Worm (Caenorhabditis elegans) whole organism, L4 larva: ENCODE data around the gene cnd-1.
A peak's percentile ranks its signal among the peaks of the same experiment; 100 is the strongest.

Source experiments
- D1046.2 ChIP-seq: fragments of 200-800 bp; sonication (Bioruptor generic); IDR thresholded peaks from 2 replicates; pipeline ENCODE4 v1.3.6; 2022; ENCODE audit warnings: missing genetic modification characterization, missing compliant biosample characterization
- F10B5.3 ChIP-seq: sonication (generic microtip); optimal IDR thresholded peaks from 2 replicates; lab custom pipeline; 2016; ENCODE audit warnings: mild to moderate bottlenecking, missing genetic modification characterization, missing compliant biosample characterization
- F37D6.2 ChIP-seq: sonication (generic microtip); optimal IDR thresholded peaks from 2 replicates; lab custom pipeline; 2016; ENCODE audit warnings: mild to moderate bottlenecking, missing genetic modification characterization, missing compliant biosample characterization
- T20F7.1 ChIP-seq: fragments of 200-800 bp; sonication (Bioruptor generic); optimal IDR thresholded peaks from 2 replicates; lab custom pipeline; 2018; ENCODE audit warnings: mild to moderate bottlenecking, missing genetic modification characterization, missing compliant biosample characterization
- Y48G9A.11 ChIP-seq: fragments of 200-800 bp; sonication (Bioruptor generic); IDR thresholded peaks from 2 replicates; pipeline ENCODE4 v1.3.6; 2022; ENCODE audit warnings: missing genetic modification reagents, missing genetic modification characterization, missing compliant biosample characterization
- Y5F2A.4 ChIP-seq: fragments of 200-800 bp; sonication (Bioruptor generic); optimal IDR thresholded peaks from 2 replicates; lab custom pipeline; 2018; ENCODE audit warnings: mild to moderate bottlenecking, missing genetic modification characterization, missing compliant biosample characterization
- ZK337.2 ChIP-seq: fragments of 200-800 bp; sonication (Bioruptor generic); IDR thresholded peaks from 2 replicates; pipeline ENCODE4 v1.3.6; 2022; ENCODE audit warnings: missing genetic modification reagents, missing genetic modification characterization, missing compliant biosample characterization
- aly-2 ChIP-seq: sonication (generic microtip); optimal IDR thresholded peaks from 2 replicates; lab custom pipeline; 2018; ENCODE audit warnings: missing biosample characterization, missing genetic modification characterization
- ama-1 ChIP-seq: fragments of 150-350 bp; optimal IDR thresholded peaks from 2 replicates; lab custom pipeline; 2014; ENCODE audit warnings: inconsistent platforms, mixed read lengths
- attf-4 ChIP-seq: sonication (generic microtip); optimal IDR thresholded peaks from 3 replicates; lab custom pipeline; 2017; ENCODE audit warnings: missing biosample characterization, missing genetic modification characterization
- ceh-28 ChIP-seq: fragments of 150-350 bp; optimal IDR thresholded peaks from 2 replicates; lab custom pipeline; 2014; ENCODE audit warnings: missing biosample characterization, missing genetic modification reagents, missing genetic modification characterization
- ces-1 ChIP-seq: fragments of 150-350 bp; sonication (generic microtip); optimal IDR thresholded peaks from 4 replicates; lab custom pipeline; 2014; ENCODE audit warnings: missing biosample characterization, missing genetic modification reagents, missing genetic modification characterization
- daf-12 ChIP-seq: fragments of 150-350 bp; optimal IDR thresholded peaks from 2 replicates; lab custom pipeline; 2014; ENCODE audit warnings: missing biosample characterization, missing genetic modification reagents, missing genetic modification characterization
- daf-19 ChIP-seq: fragments of 200-800 bp; sonication (Bioruptor generic); conservative IDR thresholded peaks from 2 replicates; pipeline ENCODE4 v1.3.6; 2022; ENCODE audit warnings: missing genetic modification characterization, missing compliant biosample characterization
- dmd-8 ChIP-seq: fragments of 200-800 bp; sonication (Bioruptor generic); IDR thresholded peaks from 2 replicates; pipeline ENCODE4 v1.3.6; 2022; ENCODE audit warnings: missing genetic modification characterization, missing compliant biosample characterization
- dmd-9 ChIP-seq: fragments of 200-800 bp; sonication (Bioruptor generic); IDR thresholded peaks from 2 replicates; pipeline ENCODE4 v1.3.6; 2022; ENCODE audit warnings: missing genetic modification reagents, missing genetic modification characterization, missing compliant biosample characterization
- duxl-1 ChIP-seq: sonication (generic microtip); optimal IDR thresholded peaks from 2 replicates; lab custom pipeline; 2016; ENCODE audit warnings: mild to moderate bottlenecking, missing genetic modification characterization, moderate library complexity, missing compliant biosample characterization; ENCODE audit not compliant: poor library complexity
- dve-1 ChIP-seq: sonication (generic microtip); optimal IDR thresholded peaks from 2 replicates; lab custom pipeline; 2017; ENCODE audit warnings: antibody characterized with exemption, mild to moderate bottlenecking, missing genetic modification characterization, missing compliant biosample characterization; ENCODE audit not compliant: insufficient read depth
- hif-1 ChIP-seq, 2 experiments: sonication (generic microtip); optimal IDR thresholded peaks; 2 replicates each; lab custom pipeline; 2016 to 2017; ENCODE audit warnings: missing compliant biosample characterization in 2 of 2, missing genetic modification characterization in 2 of 2, missing genetic modification reagents in 2 of 2, missing genotype in 2 of 2, mild to moderate bottlenecking in 1 of 2
- hlh-11 ChIP-seq: fragments of 200-800 bp; sonication (Bioruptor generic); optimal IDR thresholded peaks from 2 replicates; lab custom pipeline; 2018; ENCODE audit warnings: mild to moderate bottlenecking, missing genetic modification characterization, missing compliant biosample characterization
- hlh-30 ChIP-seq: sonication (generic microtip); optimal IDR thresholded peaks from 2 replicates; lab custom pipeline; 2017; ENCODE audit warnings: antibody characterized with exemption, mild to moderate bottlenecking, missing genetic modification characterization, missing compliant biosample characterization; ENCODE audit not compliant: insufficient read depth
- hmg-1.1 ChIP-seq: fragments of 200-800 bp; sonication (Bioruptor generic); IDR thresholded peaks from 2 replicates; pipeline ENCODE4 v1.3.6; 2022; ENCODE audit warnings: missing genetic modification reagents, missing genetic modification characterization, missing compliant biosample characterization
- jun-1 ChIP-seq: fragments of 150-350 bp; optimal IDR thresholded peaks from 2 replicates; lab custom pipeline; 2014; ENCODE audit warnings: missing biosample characterization, missing genetic modification reagents, missing genetic modification characterization
- lin-13 ChIP-seq: fragments of 150-350 bp; optimal IDR thresholded peaks from 2 replicates; lab custom pipeline; 2014; ENCODE audit warnings: missing biosample characterization, missing genetic modification reagents, missing genetic modification characterization
- lin-38 ChIP-seq: fragments of 200-800 bp; sonication (Bioruptor generic); IDR thresholded peaks from 2 replicates; pipeline ENCODE4 v1.3.6; 2022; ENCODE audit warnings: missing genetic modification reagents, missing genetic modification characterization, missing compliant biosample characterization
- lin-39 ChIP-seq: fragments of 150-350 bp; optimal IDR thresholded peaks from 2 replicates; lab custom pipeline; 2014; ENCODE audit warnings: missing biosample characterization, missing genetic modification reagents, missing genetic modification characterization
- lir-3 ChIP-seq: sonication (generic microtip); optimal IDR thresholded peaks from 2 replicates; lab custom pipeline; 2016; ENCODE audit warnings: mild to moderate bottlenecking, missing genetic modification characterization, missing compliant biosample characterization
- lsy-2 ChIP-seq, 2 experiments: fragments of 150-350 bp in 1 of 2; sonication (generic microtip) in 1 of 2; optimal IDR thresholded peaks; 2 replicates each; lab custom pipeline; 2014 to 2017; ENCODE audit warnings: missing biosample characterization in 2 of 2, missing genetic modification characterization in 2 of 2
- madf-5 ChIP-seq, 2 experiments: fragments of 200-800 bp; sonication (Bioruptor generic); IDR thresholded peaks; 2 replicates each; pipeline ENCODE4 v1.3.6; 2022; ENCODE audit warnings: missing compliant biosample characterization in 2 of 2, missing genetic modification characterization in 2 of 2
- madf-9 ChIP-seq: fragments of 200-800 bp; sonication (Bioruptor generic); conservative IDR thresholded peaks from 2 replicates; pipeline ENCODE4 v1.3.6; 2022; ENCODE audit warnings: missing genetic modification reagents, missing genetic modification characterization, missing compliant biosample characterization
- mxl-3 ChIP-seq: fragments of 200-800 bp; sonication (Bioruptor generic); optimal IDR thresholded peaks from 2 replicates; lab custom pipeline; 2018; ENCODE audit warnings: mild to moderate bottlenecking, missing genetic modification characterization, missing compliant biosample characterization
- nhr-102 ChIP-seq: sonication (generic microtip); optimal IDR thresholded peaks from 2 replicates; lab custom pipeline; 2016; ENCODE audit warnings: mild to moderate bottlenecking, missing genetic modification characterization, moderate library complexity, missing compliant biosample characterization
- nhr-11 ChIP-seq: fragments of 150-350 bp; optimal IDR thresholded peaks from 2 replicates; lab custom pipeline; 2014; ENCODE audit warnings: missing biosample characterization, missing genetic modification characterization
- nhr-237 ChIP-seq: sonication (generic microtip); optimal IDR thresholded peaks from 2 replicates; lab custom pipeline; 2017; ENCODE audit warnings: missing biosample characterization, missing genetic modification characterization
- nhr-28 ChIP-seq: fragments of 150-350 bp; optimal IDR thresholded peaks from 2 replicates; lab custom pipeline; 2014; ENCODE audit warnings: missing biosample characterization, missing genetic modification characterization
- nhr-6 ChIP-seq: fragments of 150-350 bp; optimal IDR thresholded peaks from 2 replicates; lab custom pipeline; 2014; ENCODE audit warnings: missing biosample characterization, missing genetic modification characterization
- nhr-76 ChIP-seq: fragments of 150-350 bp; optimal IDR thresholded peaks from 2 replicates; lab custom pipeline; 2014; ENCODE audit warnings: missing biosample characterization, missing genetic modification characterization
- nhr-77 ChIP-seq: fragments of 150-350 bp; optimal IDR thresholded peaks from 2 replicates; lab custom pipeline; 2014; ENCODE audit warnings: missing biosample characterization, missing genetic modification characterization
- pqm-1 ChIP-seq: sonication (generic microtip); optimal IDR thresholded peaks from 2 replicates; lab custom pipeline; 2017; ENCODE audit warnings: missing biosample characterization, missing genetic modification characterization
- rbr-2 ChIP-seq: sonication (generic microtip); optimal IDR thresholded peaks from 2 replicates; lab custom pipeline; 2016; ENCODE audit warnings: missing genotype, missing genetic modification characterization, missing compliant biosample characterization
- saeg-2 ChIP-seq: fragments of 200-800 bp; sonication (Bioruptor generic); IDR thresholded peaks from 2 replicates; pipeline ENCODE4 v1.3.6; 2022; ENCODE audit warnings: missing genetic modification reagents, missing genetic modification characterization, missing compliant biosample characterization
- snpc-1.2 ChIP-seq: fragments of 200-800 bp; sonication (Bioruptor generic); IDR thresholded peaks from 2 replicates; pipeline ENCODE4 v1.3.6; 2022; ENCODE audit warnings: missing genetic modification reagents, missing genetic modification characterization, missing compliant biosample characterization
- snpc-4 ChIP-seq: fragments of 150-350 bp; optimal IDR thresholded peaks from 2 replicates; lab custom pipeline; 2014; ENCODE audit warnings: missing biosample characterization, missing genetic modification characterization
- spr-1 ChIP-seq: sonication (generic microtip); optimal IDR thresholded peaks from 2 replicates; lab custom pipeline; 2016; ENCODE audit warnings: mild to moderate bottlenecking, missing genetic modification characterization, missing compliant biosample characterization
- spr-3 ChIP-seq: fragments of 200-800 bp; sonication (Bioruptor generic); optimal IDR thresholded peaks from 2 replicates; lab custom pipeline; 2018; ENCODE audit warnings: mild to moderate bottlenecking, missing genetic modification characterization, missing compliant biosample characterization
- tag-97 ChIP-seq: fragments of 200-800 bp; sonication (Bioruptor generic); IDR thresholded peaks from 2 replicates; pipeline ENCODE4 v1.3.6; 2022; ENCODE audit warnings: missing genetic modification characterization, missing compliant biosample characterization
- tra-1 ChIP-seq: fragments of 200-800 bp; sonication (Bioruptor generic); IDR thresholded peaks from 2 replicates; pipeline ENCODE4 v1.3.6; 2022; ENCODE audit warnings: missing genetic modification reagents, missing genetic modification characterization, missing compliant biosample characterization
- zfp-2 ChIP-seq: sonication (generic microtip); optimal IDR thresholded peaks from 2 replicates; lab custom pipeline; 2016; ENCODE audit warnings: mild to moderate bottlenecking, missing genetic modification characterization, missing compliant biosample characterization
- zfp-3 ChIP-seq: fragments of 200-800 bp; sonication (Bioruptor generic); conservative IDR thresholded peaks from 2 replicates; pipeline ENCODE4 v1.3.6; 2022; ENCODE audit warnings: missing genetic modification reagents, missing genetic modification characterization, missing compliant biosample characterization
- zip-11 ChIP-seq: fragments of 200-800 bp; sonication (Bioruptor generic); IDR thresholded peaks from 2 replicates; pipeline ENCODE4 v1.3.6; 2022; ENCODE audit warnings: missing genetic modification characterization, missing compliant biosample characterization
- zip-2 ChIP-seq: fragments of 150-350 bp; optimal IDR thresholded peaks from 2 replicates; lab custom pipeline; 2014; ENCODE audit warnings: missing biosample characterization, missing genetic modification characterization

The cnd-1 gene

ce11 chrIII:5227831-5228467 is 16.5 kb downstream of the cnd-1 start, which contains the start of the genes C34E10.12, C34E10.10 and atp-2 (continued):
- TF ChIP-seq lir-3 (tag; lab: Kevin White, UChicago): no peak
- TF ChIP-seq nhr-237: no peak
- TF ChIP-seq nhr-102 (tag; lab: Kevin White, UChicago): peak; percentile 51
- peak; percentile 23 for TF ChIP-seq ces-1 (GFP tag; lab: Kevin White, UChicago)
- peak; percentile 77 for TF ChIP-seq hlh-30 (tag; lab: Kevin White, UChicago)
- no peak for TF ChIP-seq ZK337.2 (GFP tag; lab: Robert Waterston, UW)
- TF ChIP-seq daf-12 (tag; lab: Kevin White, UChicago): no peak
- TF ChIP-seq nhr-6 (tag; lab: Kevin White, UChicago): peak; percentile 79
- TF ChIP-seq pqm-1 (tag; lab: Kevin White, UChicago): peak; percentile 55
- TF ChIP-seq lin-13 (GFP tag; lab: Kevin White, UChicago): peak; percentile 76
- TF ChIP-seq zip-11 (GFP tag; lab: Robert Waterston, UW): no peak
- TF ChIP-seq tra-1 (GFP tag; lab: Robert Waterston, UW): no peak
- TF ChIP-seq madf-9 (GFP tag; lab: Robert Waterston, UW): no peak
- TF ChIP-seq mxl-3 (GFP tag; lab: Kevin White, UChicago): peak; percentile 27
- peak; percentile 88 for TF ChIP-seq ama-1 (lab: Kevin White, UChicago)
- TF ChIP-seq hmg-1.1: peak; percentile 69
- TF ChIP-seq jun-1: no peak
- TF ChIP-seq rbr-2 (tag; lab: Kevin White, UChicago): peak; percentile 77
- peak in 1 of 2 experiments; percentile 93 for TF ChIP-seq lsy-2 (tag; optimal IDR thresholded peaks at IDR 0.05; lab: Kevin White, UChicago)
- no peak for TF ChIP-seq saeg-2 (GFP tag; lab: Robert Waterston, UW)
- peak; percentile 42; the same call in 1 of the 2 replicates for TF ChIP-seq dmd-9 (GFP tag; lab: Robert Waterston, UW)
- TF ChIP-seq duxl-1 (tag; lab: Kevin White, UChicago): peak; percentile 11
- no peak for TF ChIP-seq snpc-1.2 (GFP tag; lab: Robert Waterston, UW)
- peak; percentile 82 for TF ChIP-seq nhr-28
- no peak for TF ChIP-seq ceh-28 (tag; lab: Kevin White, UChicago)
- peak; percentile 76 for TF ChIP-seq hlh-11 (tag; lab: Kevin White, UChicago)
- TF ChIP-seq spr-1 (tag; lab: Kevin White, UChicago): peak; percentile 52
- TF ChIP-seq zfp-2: no peak
- TF ChIP-seq nhr-76: no peak
- peak; percentile 92 for TF ChIP-seq dve-1 (tag; lab: Kevin White, UChicago)
- TF ChIP-seq Y5F2A.4: no peak
- TF ChIP-seq Y48G9A.11 (GFP tag; lab: Robert Waterston, UW): no peak
- TF ChIP-seq attf-4: no peak
- no peak for TF ChIP-seq tag-97
- TF ChIP-seq F10B5.3: no peak
- 0 out of 2 replicates have a peak, but pooled peaks have one; percentile 37 for TF ChIP-seq zfp-3 (GFP tag; lab: Robert Waterston, UW)
- peak; percentile 77 for TF ChIP-seq nhr-77 (tag; lab: Kevin White, UChicago)
- no peak for TF ChIP-seq zip-2
- TF ChIP-seq daf-19 (GFP tag; lab: Robert Waterston, UW): no peak
- TF ChIP-seq hif-1 (tag; optimal IDR thresholded peaks at IDR 0.05; lab: Kevin White, UChicago): peak in 1 of 2 experiments; percentile 77
- TF ChIP-seq lin-39: no peak
- no peak for TF ChIP-seq D1046.2 (GFP tag; lab: Robert Waterston, UW)
- TF ChIP-seq snpc-4 (tag; lab: Kevin White, UChicago): no peak
- no peak for TF ChIP-seq madf-5 (GFP tag; IDR thresholded peaks at IDR 0.05; lab: Robert Waterston, UW)
- TF ChIP-seq dmd-8 (GFP tag; lab: Robert Waterston, UW): no peak
- peak; percentile 78 for TF ChIP-seq lin-38 (GFP tag; lab: Robert Waterston, UW)
- peak; percentile 76 for TF ChIP-seq T20F7.1 (GFP tag; lab: Kevin White, UChicago)
- peak; percentile 52 for TF ChIP-seq F37D6.2 (tag; lab: Kevin White, UChicago)
- TF ChIP-seq nhr-11 (tag; lab: Kevin White, UChicago): peak; percentile 91
- TF ChIP-seq spr-3: no peak
- no peak for TF ChIP-seq aly-2 (tag; lab: Kevin White, UChicago)
